Worm (Caenorhabditis elegans): ENCODE results near the gene AH6.17.

ce11 chrII:9497309-9497708, 25.7 kb upstream of the AH6.17 start:
- TF ChIP-seq ztf-26 (tag; optimal IDR thresholded peaks at IDR 0.05) (no peak), cebp-1 (GFP tag; IDR thresholded peaks at IDR 0.05) (peak; percentile 69; the same call in 1 of the 2 replicates), cebp-1 (tag; optimal IDR thresholded peaks at IDR 0.05) (peak; percentile 95), ztf-28 (GFP tag; IDR thresholded peaks at IDR 0.05) (no peak), sea-2 (GFP tag; IDR thresholded peaks at IDR 0.05) (no peak), mes-4 (tag; optimal IDR thresholded peaks at IDR 0.05) (no peak), tbp1 (GFP tag; optimal IDR thresholded peaks at IDR 0.05) (no peak), lin-54 (GFP tag; optimal IDR thresholded peaks at IDR 0.05) (no peak), nhr-120 (GFP tag; IDR thresholded peaks at IDR 0.05) (no peak)

Data from whole organism, young adult.